Worm (Caenorhabditis elegans) whole organism, L4/young adult: ENCODE data around the gene xtr-1.

Experiments
- W03F9.2 ChIP-seq: fragments of 150-350 bp; optimal IDR thresholded peaks from 2 replicates; lab custom pipeline; 2014; ENCODE audit warnings: missing biosample characterization, missing genetic modification characterization
- him-1 ChIP-seq: sonication (generic microtip); optimal IDR thresholded peaks from 2 replicates; lab custom pipeline; 2016; ENCODE audit warnings: missing genotype, missing genetic modification reagents, missing genetic modification characterization, missing compliant biosample characterization

- no peak for TF ChIP-seq him-1 (tag; lab: Kevin White, UChicago)
- TF ChIP-seq W03F9.2 (tag; lab: Kevin White, UChicago), result no peak
These were observed 45.4 kb downstream of the xtr-1 start, which contains the start of gene Y62H9A.9 for ce11 chrX:11898040-11898439.
